Worm (Caenorhabditis elegans): ENCODE data around the gene col-41.
A peak's percentile ranks its signal among the peaks of the same experiment; 100 is the strongest.

The col-41 gene

DNA sequence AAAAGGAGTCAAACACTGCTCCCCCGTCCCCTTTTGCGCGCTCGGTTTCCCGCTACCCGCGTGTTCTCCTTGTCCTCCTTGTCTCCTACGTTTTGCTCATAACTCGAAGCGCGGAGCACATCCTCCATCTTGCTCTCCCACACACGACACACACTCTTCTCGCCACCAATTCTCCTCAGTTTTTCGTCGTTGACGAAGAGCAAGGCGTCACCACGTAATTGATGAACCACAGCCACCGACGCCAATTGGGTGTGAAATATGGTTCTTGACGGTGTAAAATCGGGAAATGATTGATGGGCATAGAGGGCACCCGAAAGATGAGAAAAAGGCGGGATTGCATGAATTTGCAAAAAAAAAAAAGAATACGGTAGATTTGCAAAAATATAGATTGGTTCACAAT lies 27.4 kb downstream of the col-41 start:
- no peak for TF ChIP-seq hmbx-1 (tag; optimal IDR thresholded peaks at IDR 0.05)
- TF ChIP-seq B0310.2 (tag; optimal IDR thresholded peaks at IDR 0.05): no peak
- no peak for TF ChIP-seq tra-4 (tag; optimal IDR thresholded peaks at IDR 0.05)
- TF ChIP-seq tbx-11 (GFP tag; IDR thresholded peaks at IDR 0.05): no peak
- TF ChIP-seq tbx-37 (GFP tag; conservative IDR thresholded peaks at IDR 0.05): no peak
- no peak for TF ChIP-seq aly-1 (tag; optimal IDR thresholded peaks at IDR 0.05)
- no peak for TF ChIP-seq F13C5.2 (tag; optimal IDR thresholded peaks at IDR 0.05)
- TF ChIP-seq hnd-1 (tag; optimal IDR thresholded peaks at IDR 0.05): no peak
- TF ChIP-seq ets-7 (tag; optimal IDR thresholded peaks at IDR 0.05): no peak
- TF ChIP-seq ceh-36 (tag; optimal IDR thresholded peaks at IDR 0.05): no peak
- TF ChIP-seq flt-1 (GFP tag; IDR thresholded peaks at IDR 0.05): no peak
- TF ChIP-seq ama-1 (optimal IDR thresholded peaks at IDR 0.05): no peak
- no peak for TF ChIP-seq hmg-4 (GFP tag; optimal IDR thresholded peaks at IDR 0.05)
- TF ChIP-seq scrt-1 (GFP tag; IDR thresholded peaks at IDR 0.05): no peak

DNA sequence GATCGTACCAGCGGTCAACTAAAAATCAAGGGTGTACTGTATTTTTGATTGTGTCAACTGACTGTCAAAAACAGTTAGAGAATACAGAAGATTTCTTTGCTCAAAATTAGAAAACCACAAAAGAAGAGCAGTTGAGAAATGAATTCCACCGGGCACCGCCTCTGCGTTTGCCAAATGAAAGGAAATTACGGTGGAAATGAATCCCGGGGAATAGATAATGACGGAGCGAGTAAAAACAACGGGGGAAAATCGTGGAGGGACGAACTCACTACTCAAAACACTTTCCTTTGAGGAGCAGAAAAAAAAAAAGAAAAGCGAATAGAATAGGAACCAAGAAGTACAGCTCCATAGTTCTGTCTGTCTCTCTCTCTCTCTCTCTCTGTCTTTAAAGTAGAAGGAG lies 27.9 kb downstream of the col-41 start:
- TF ChIP-seq pes-1 (GFP tag; IDR thresholded peaks at IDR 0.05) (no peak), F13C5.2 (tag; optimal IDR thresholded peaks at IDR 0.05) (no peak), hnd-1 (tag; optimal IDR thresholded peaks at IDR 0.05) (no peak), tra-4 (tag; optimal IDR thresholded peaks at IDR 0.05) (no peak), ets-7 (tag; optimal IDR thresholded peaks at IDR 0.05) (no peak), aly-1 (tag; optimal IDR thresholded peaks at IDR 0.05) (no peak), B0310.2 (tag; optimal IDR thresholded peaks at IDR 0.05) (no peak), flt-1 (GFP tag; IDR thresholded peaks at IDR 0.05) (no peak), ceh-13 (GFP tag; optimal IDR thresholded peaks at IDR 0.05) (no peak)

- TF ChIP-seq tbx-37 (GFP tag; conservative IDR thresholded peaks at IDR 0.05) (no peak), ceh-36 (tag; optimal IDR thresholded peaks at IDR 0.05) (no peak), ceh-13 (GFP tag; optimal IDR thresholded peaks at IDR 0.05) (no peak), ama-1 (optimal IDR thresholded peaks at IDR 0.05) (no peak), pes-1 (GFP tag; IDR thresholded peaks at IDR 0.05) (no peak), aly-1 (tag; optimal IDR thresholded peaks at IDR 0.05) (no peak), hmbx-1 (tag; optimal IDR thresholded peaks at IDR 0.05) (no peak), tbx-11 (GFP tag; IDR thresholded peaks at IDR 0.05) (no peak), scrt-1 (GFP tag; IDR thresholded peaks at IDR 0.05) (no peak), F13C5.2 (tag; optimal IDR thresholded peaks at IDR 0.05) (no peak), tra-4 (tag; optimal IDR thresholded peaks at IDR 0.05) (no peak), B0310.2 (tag; optimal IDR thresholded peaks at IDR 0.05) (no peak), flt-1 (GFP tag; IDR thresholded peaks at IDR 0.05) (no peak), hnd-1 (tag; optimal IDR thresholded peaks at IDR 0.05) (no peak), sea-1 (GFP tag; conservative IDR thresholded peaks at IDR 0.05) (no peak), ets-7 (tag; optimal IDR thresholded peaks at IDR 0.05) (no peak)
These were observed 28.6 kb downstream of the col-41 start, which contains the start of gene unc-7 for ce11 chrX:15147640-15148039. Gene unc-7, minus strand, starts transcription at chrX:15147740.

DNA sequence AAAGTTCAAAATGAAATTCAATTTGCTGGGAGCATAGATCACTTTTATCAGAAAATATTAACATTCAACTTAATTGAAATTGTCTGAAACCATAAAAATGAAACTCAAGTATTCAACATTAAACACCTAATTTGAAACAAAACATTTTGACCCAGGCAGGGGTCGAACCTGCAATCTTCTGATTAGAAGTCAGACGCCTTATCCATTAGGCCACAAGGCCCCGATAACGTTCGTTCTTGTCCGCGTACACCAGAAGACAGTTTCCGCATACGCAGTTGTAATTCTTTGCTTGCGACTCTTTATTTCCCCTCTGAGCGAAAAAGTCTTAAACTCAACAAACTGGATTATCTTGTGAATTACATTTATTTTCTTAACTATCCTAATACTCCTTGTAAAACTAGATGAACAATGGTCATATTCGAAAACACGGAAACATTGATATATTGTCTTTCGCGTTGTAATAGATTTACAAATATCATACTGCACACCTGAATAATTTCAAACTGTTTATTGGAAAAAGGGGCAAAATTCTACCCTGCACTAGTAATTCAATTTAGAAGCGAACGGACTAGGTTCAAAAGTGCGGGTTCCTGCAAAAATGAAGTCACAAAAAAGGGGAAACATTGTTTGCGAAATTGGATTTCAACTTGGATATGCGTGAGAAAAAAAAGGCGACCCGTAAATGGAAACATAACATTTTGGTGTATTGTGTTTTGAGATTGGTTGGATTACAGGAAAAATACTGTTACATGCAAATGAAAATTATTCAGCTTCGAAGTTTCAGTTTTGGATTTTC lies 29.7 kb downstream of the col-41 start:
- TF ChIP-seq hmbx-1 (tag; optimal IDR thresholded peaks at IDR 0.05) (no peak), flt-1 (GFP tag; IDR thresholded peaks at IDR 0.05) (0 out of 2 replicates have a peak, but pooled peaks have one; percentile 49), tbx-37 (GFP tag; conservative IDR thresholded peaks at IDR 0.05) (no peak), sea-1 (GFP tag; conservative IDR thresholded peaks at IDR 0.05) (no peak), pes-1 (GFP tag; IDR thresholded peaks at IDR 0.05) (peak; percentile 69)

ce11 chrX:15134941-15135340 lies 41.3 kb downstream of the col-41 start:
- TF ChIP-seq F13C5.2 (tag; optimal IDR thresholded peaks at IDR 0.05): no peak

ce11 chrX:15133180-15133579 lies 43.1 kb downstream of the col-41 start:
- TF ChIP-seq hmg-4 (GFP tag; optimal IDR thresholded peaks at IDR 0.05) (no peak), F13C5.2 (tag; optimal IDR thresholded peaks at IDR 0.05) (no peak), ama-1 (optimal IDR thresholded peaks at IDR 0.05) (no peak), hmbx-1 (tag; optimal IDR thresholded peaks at IDR 0.05) (no peak), sea-1 (GFP tag; conservative IDR thresholded peaks at IDR 0.05) (no peak), aly-1 (tag; optimal IDR thresholded peaks at IDR 0.05) (no peak), ceh-36 (tag; optimal IDR thresholded peaks at IDR 0.05) (no peak), B0310.2 (tag; optimal IDR thresholded peaks at IDR 0.05) (no peak), ets-7 (tag; optimal IDR thresholded peaks at IDR 0.05) (no peak), tbx-11 (GFP tag; IDR thresholded peaks at IDR 0.05) (no peak), hnd-1 (tag; optimal IDR thresholded peaks at IDR 0.05) (no peak), flt-1 (GFP tag; IDR thresholded peaks at IDR 0.05) (no peak), ceh-13 (GFP tag; optimal IDR thresholded peaks at IDR 0.05) (no peak), tbx-37 (GFP tag; conservative IDR thresholded peaks at IDR 0.05) (no peak), tra-4 (tag; optimal IDR thresholded peaks at IDR 0.05) (no peak), scrt-1 (GFP tag; IDR thresholded peaks at IDR 0.05) (no peak), pes-1 (GFP tag; IDR thresholded peaks at IDR 0.05) (no peak)

ce11 chrX:15132073-15132472 lies 44.2 kb downstream of the col-41 start:
- TF ChIP-seq tra-4 (tag; optimal IDR thresholded peaks at IDR 0.05) (no peak), F13C5.2 (tag; optimal IDR thresholded peaks at IDR 0.05) (no peak), aly-1 (tag; optimal IDR thresholded peaks at IDR 0.05) (no peak), hmg-4 (GFP tag; optimal IDR thresholded peaks at IDR 0.05) (no peak), hnd-1 (tag; optimal IDR thresholded peaks at IDR 0.05) (no peak), flt-1 (GFP tag; IDR thresholded peaks at IDR 0.05) (no peak)

ce11 chrX:15128184-15128583 lies 48.1 kb downstream of the col-41 start:
- TF ChIP-seq scrt-1 (GFP tag; IDR thresholded peaks at IDR 0.05) (no peak), flt-1 (GFP tag; IDR thresholded peaks at IDR 0.05) (no peak), sea-1 (GFP tag; conservative IDR thresholded peaks at IDR 0.05) (no peak)

Measured in whole organism, early embryonic.